Worm (Caenorhabditis elegans): ENCODE data around the gene faah-6.

faah-6 gene

ce11 chrIII:11633444-11633843, 16.8 kb upstream of the faah-6 start:
- TF ChIP-seq bed-3 (GFP tag; optimal IDR thresholded peaks at IDR 0.05): no peak

- TF ChIP-seq tbx-8 (GFP tag; optimal IDR thresholded peaks at IDR 0.05) (no peak), nhr-28 (tag; optimal IDR thresholded peaks at IDR 0.05) (no peak), ham-2 (GFP tag; optimal IDR thresholded peaks at IDR 0.05) (no peak), snpc-4 (tag; optimal IDR thresholded peaks at IDR 0.05) (no peak), mls-2 (tag; optimal IDR thresholded peaks at IDR 0.05) (no peak), sptf-1 (tag; optimal IDR thresholded peaks at IDR 0.05) (no peak), unc-39 (tag; optimal IDR thresholded peaks at IDR 0.05) (no peak), nhr-237 (tag; optimal IDR thresholded peaks at IDR 0.05) (no peak), lin-13 (tag; optimal IDR thresholded peaks at IDR 0.05) (no peak), lsy-2 (tag; optimal IDR thresholded peaks at IDR 0.05) (no peak), hlh-1 (tag; optimal IDR thresholded peaks at IDR 0.05) (no peak)
Observed at ce11 chrIII:11635000-11635399, 15.3 kb upstream of the faah-6 start.

DNA sequence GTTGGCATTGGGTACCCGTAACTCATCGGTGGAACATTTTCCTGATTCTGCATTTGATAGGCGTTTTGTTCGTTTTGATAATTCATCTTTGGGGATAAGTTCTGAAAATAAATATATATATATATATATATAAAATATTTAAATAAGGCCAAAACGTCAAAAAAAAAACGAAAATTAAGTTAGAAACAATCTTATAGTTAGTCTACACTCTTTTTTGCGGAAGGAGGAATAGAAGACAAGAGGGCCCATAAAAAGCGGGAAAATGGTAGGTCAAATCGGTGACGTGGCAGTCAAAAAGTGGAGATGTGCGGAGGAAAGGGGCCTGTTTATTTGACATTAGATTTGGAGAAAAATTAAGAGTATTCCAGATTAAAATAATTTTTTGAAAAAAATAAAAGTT, 13.5 kb upstream of the faah-6 start, which contains the start of gene tbx-33:
TSS of gene tbx-33 (minus strand) at position 101 of the 400 bp plus-strand sequence.
- no peak for TF ChIP-seq ceh-83 (GFP tag; optimal IDR thresholded peaks at IDR 0.05)
- TF ChIP-seq snpc-4 (tag; optimal IDR thresholded peaks at IDR 0.05): no peak
- TF ChIP-seq ceh-43 (GFP tag; optimal IDR thresholded peaks at IDR 0.05): no peak
- no peak for TF ChIP-seq mep-1 (tag; optimal IDR thresholded peaks at IDR 0.05)
- TF ChIP-seq lin-13 (tag; optimal IDR thresholded peaks at IDR 0.05): no peak
- no peak for TF ChIP-seq sem-2 (GFP tag; optimal IDR thresholded peaks at IDR 0.05)
- no peak for TF ChIP-seq cnd-1 (tag; optimal IDR thresholded peaks at IDR 0.05)

ce11 chrIII:11641347-11641746, 8.9 kb upstream of the faah-6 start:
- TF ChIP-seq flh-1 (GFP tag; optimal IDR thresholded peaks at IDR 0.05) (no peak), ces-1 (GFP tag; optimal IDR thresholded peaks at IDR 0.05) (peak; percentile 73)

- TF ChIP-seq zip-8 (tag; optimal IDR thresholded peaks at IDR 0.05) (no peak), tbx-8 (GFP tag; optimal IDR thresholded peaks at IDR 0.05) (no peak), sptf-1 (tag; optimal IDR thresholded peaks at IDR 0.05) (no peak), unc-62 (GFP tag; optimal IDR thresholded peaks at IDR 0.05) (no peak), nhr-2 (tag; optimal IDR thresholded peaks at IDR 0.05) (no peak)
Observed at ce11 chrIII:11651430-11651829, 1.2 kb downstream of the faah-6 start.

DNA sequence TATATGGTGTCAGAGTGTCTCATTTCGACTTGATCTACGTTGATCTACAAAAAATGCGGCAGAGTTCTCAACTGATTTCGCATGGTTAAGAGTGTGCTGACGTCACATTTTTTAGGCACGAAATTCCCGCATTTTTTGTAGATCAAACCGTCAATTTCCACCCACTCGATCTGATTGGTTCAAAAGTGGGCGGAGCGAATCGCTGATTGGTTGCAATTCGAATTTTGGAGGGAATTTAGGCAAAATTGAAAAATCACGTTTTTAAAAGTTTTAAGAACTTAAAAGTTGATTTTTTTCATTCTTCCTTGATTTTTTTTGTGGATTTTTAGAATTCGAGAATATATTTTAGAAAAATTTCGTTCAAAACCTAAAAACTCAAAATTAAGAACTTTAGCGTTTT, 6.1 kb downstream of the faah-6 start:
- no peak for TF ChIP-seq flh-1 (GFP tag; optimal IDR thresholded peaks at IDR 0.05)
- TF ChIP-seq elt-1 (tag; optimal IDR thresholded peaks at IDR 0.05; ENCODE audit: borderline replicate concordance, insufficient read depth): no peak
- no peak for TF ChIP-seq elt-3 (tag; optimal IDR thresholded peaks at IDR 0.05)
- no peak for TF ChIP-seq sptf-1 (tag; optimal IDR thresholded peaks at IDR 0.05)
- no peak for TF ChIP-seq nhr-2 (tag; optimal IDR thresholded peaks at IDR 0.05)
- no peak for TF ChIP-seq ces-1 (GFP tag; optimal IDR thresholded peaks at IDR 0.05)
- TF ChIP-seq snpc-4 (tag; optimal IDR thresholded peaks at IDR 0.05): no peak
- no peak for TF ChIP-seq zip-8 (tag; optimal IDR thresholded peaks at IDR 0.05)
- TF ChIP-seq ceh-83 (GFP tag; optimal IDR thresholded peaks at IDR 0.05): no peak
- no peak for TF ChIP-seq M03D4.4 (tag; optimal IDR thresholded peaks at IDR 0.05)
- TF ChIP-seq lsy-2 (tag; optimal IDR thresholded peaks at IDR 0.05): no peak

DNA sequence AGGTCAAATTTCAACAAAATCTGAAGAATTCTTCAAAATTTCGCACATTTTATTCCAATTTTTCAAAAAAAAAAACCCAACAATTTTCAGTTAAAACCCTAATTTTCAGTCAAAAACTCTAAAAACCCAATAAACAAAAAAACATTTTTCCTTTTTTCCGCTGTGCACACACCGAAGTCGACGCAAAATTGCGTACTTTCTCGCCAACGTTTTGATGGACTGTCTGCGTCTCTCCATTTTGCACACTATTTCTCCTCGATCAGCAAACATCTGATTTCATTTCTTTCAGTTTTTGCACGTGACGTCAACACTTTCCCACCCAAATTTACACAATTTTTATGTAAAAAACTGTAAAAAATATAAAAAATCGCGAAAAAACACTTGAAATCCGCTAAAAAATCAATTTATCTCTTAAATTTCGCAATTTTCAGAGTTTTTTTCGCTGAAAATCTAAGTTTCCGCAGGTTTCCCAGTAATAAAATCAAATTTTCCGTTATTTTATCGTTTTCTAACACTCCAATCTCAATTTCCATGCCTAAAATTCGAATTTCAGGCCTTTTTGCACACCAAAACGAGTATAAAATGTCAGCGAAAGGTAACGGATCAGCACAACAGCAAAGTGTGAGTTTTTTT, 7.0 kb downstream of the faah-6 start, which contains the start of gene crh-1:
TSS of gene crh-1 (plus strand) at position 583 of the 633 bp plus-strand sequence.
- no peak for TF ChIP-seq ceh-43 (GFP tag; optimal IDR thresholded peaks at IDR 0.05)
- TF ChIP-seq drap-1 (GFP tag; optimal IDR thresholded peaks at IDR 0.05): no peak
- TF ChIP-seq nhr-28 (tag; optimal IDR thresholded peaks at IDR 0.05): no peak
- TF ChIP-seq nhr-2 (tag; optimal IDR thresholded peaks at IDR 0.05): no peak
- no peak for TF ChIP-seq M03D4.4 (tag; optimal IDR thresholded peaks at IDR 0.05)
- TF ChIP-seq ztf-11 (tag; optimal IDR thresholded peaks at IDR 0.05): no peak
- peak; percentile 54 for TF ChIP-seq nhr-237 (tag; optimal IDR thresholded peaks at IDR 0.05)
- TF ChIP-seq sptf-1 (tag; optimal IDR thresholded peaks at IDR 0.05): no peak
- no peak for TF ChIP-seq zip-8 (tag; optimal IDR thresholded peaks at IDR 0.05)
- TF ChIP-seq lsy-2 (tag; optimal IDR thresholded peaks at IDR 0.05): peak; percentile 35
- TF ChIP-seq mep-1 (tag; optimal IDR thresholded peaks at IDR 0.05): peak; percentile 70
- TF ChIP-seq hlh-1 (tag; optimal IDR thresholded peaks at IDR 0.05): peak; percentile 27
- TF ChIP-seq unc-39 (tag; optimal IDR thresholded peaks at IDR 0.05): no peak
- no peak for TF ChIP-seq bed-3 (GFP tag; optimal IDR thresholded peaks at IDR 0.05)
- TF ChIP-seq ces-1 (GFP tag; optimal IDR thresholded peaks at IDR 0.05): peak; percentile 54
- no peak for TF ChIP-seq mls-2 (tag; optimal IDR thresholded peaks at IDR 0.05)
- TF ChIP-seq sem-2 (GFP tag; optimal IDR thresholded peaks at IDR 0.05): no peak

Data from whole organism, mixed stage, embryonic.